Worm (Caenorhabditis elegans) whole organism, L2 larva: ENCODE data around the gene fard-1.

Experiments used
- lin-11 ChIP-seq: fragments of 150-350 bp; sonication (generic microtip); optimal IDR thresholded peaks from 2 replicates; lab custom pipeline; 2014; ENCODE audit warnings: missing biosample characterization, missing genetic modification characterization, inconsistent platforms, mixed read lengths
- lin-39 ChIP-seq: fragments of 150-350 bp; optimal IDR thresholded peaks from 2 replicates; lab custom pipeline; 2014; ENCODE audit warnings: missing biosample characterization, missing genetic modification reagents, missing genetic modification characterization

- TF ChIP-seq lin-39 (no peak), lin-11 (tag; lab: Kevin White, UChicago) (no peak)
Measured at ce11 chrX:2983996-2984395, 50.8 kb downstream of the fard-1 start, which contains the start of gene osm-5.
